Worm (Caenorhabditis elegans) whole organism, early embryonic: Measurements from ENCODE around the gene sta-2.

Experiments
- F13C5.2 ChIP-seq: sonication (generic microtip); optimal IDR thresholded peaks from 2 replicates; lab custom pipeline; 2017; ENCODE audit warnings: mild to moderate bottlenecking, missing genetic modification characterization, inconsistent platforms, missing compliant biosample characterization
- ama-1 ChIP-seq: fragments of 150-350 bp; optimal IDR thresholded peaks from 2 replicates; lab custom pipeline; 2014
- ets-7 ChIP-seq: sonication (generic microtip); optimal IDR thresholded peaks from 2 replicates; lab custom pipeline; 2016; ENCODE audit warnings: missing genotype, missing genetic modification characterization, missing compliant biosample characterization
- sea-1 ChIP-seq: fragments of 200-800 bp; sonication (Bioruptor generic); conservative IDR thresholded peaks from 2 replicates; pipeline ENCODE4 v1.3.6; 2022; ENCODE audit warnings: missing genetic modification characterization, missing compliant biosample characterization
- tbx-37 ChIP-seq: fragments of 200-800 bp; sonication (Bioruptor generic); conservative IDR thresholded peaks from 2 replicates; pipeline ENCODE4 v1.3.6; 2022; ENCODE audit warnings: missing genetic modification reagents, missing genetic modification characterization, missing compliant biosample characterization

- no peak for TF ChIP-seq ama-1 (lab: Kevin White, UChicago)
- TF ChIP-seq sea-1 (GFP tag; lab: Robert Waterston, UW) = no peak
- TF ChIP-seq tbx-37 = no peak
- no peak for TF ChIP-seq F13C5.2
- TF ChIP-seq ets-7 (tag; lab: Kevin White, UChicago) = no peak
Observed at ce11 chrV:9757884-9758283, 16.9 kb downstream of the sta-2 start, which contains the start of gene F58E6.11.
